Worm (Caenorhabditis elegans): ENCODE results near the gene hrg-3.

Gene hrg-3

DNA sequence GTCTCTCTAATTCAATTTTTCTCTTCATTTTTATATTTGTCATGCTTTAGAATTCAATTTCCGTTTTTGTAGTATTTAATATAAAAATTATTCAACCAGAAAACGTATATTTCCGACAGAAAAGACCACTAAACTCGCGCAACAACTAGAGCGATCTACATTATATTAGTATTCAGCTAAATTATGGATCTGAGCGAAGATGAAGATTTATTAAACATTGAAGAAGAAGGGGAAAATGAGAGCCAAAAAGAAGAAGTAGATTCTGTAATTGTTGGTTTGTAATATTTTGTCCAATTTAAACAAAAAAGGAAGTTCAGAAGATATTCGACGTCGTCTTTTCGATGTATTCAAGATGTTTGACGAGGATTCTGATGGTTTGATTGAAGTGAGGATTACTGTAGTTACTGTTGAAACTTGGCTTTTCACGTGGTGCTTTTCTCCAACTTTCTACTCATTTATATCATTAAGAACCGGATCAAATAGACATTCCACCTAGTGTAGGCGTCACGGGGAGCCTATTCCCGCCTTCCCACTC, 22.3 kb upstream of the hrg-3 start, which contains the start of gene cal-7:
TSS of gene cal-7 (plus strand) at position 184 of the 535 bp plus-strand sequence.
- TF ChIP-seq C16A3.4 (tag; optimal IDR thresholded peaks at IDR 0.05) (no peak), ceh-63 (GFP tag; optimal IDR thresholded peaks at IDR 0.05) (no peak), aly-2 (tag; optimal IDR thresholded peaks at IDR 0.05) (peak; percentile 10), ces-1 (GFP tag; optimal IDR thresholded peaks at IDR 0.05) (no peak), dpl-1 (GFP tag; optimal IDR thresholded peaks at IDR 0.05) (no peak), lin-35 (GFP tag; optimal IDR thresholded peaks at IDR 0.05) (no peak), nhr-19 (GFP tag; conservative IDR thresholded peaks at IDR 0.05) (no peak), rnt-1 (tag; optimal IDR thresholded peaks at IDR 0.05) (no peak), egl-13 (tag; optimal IDR thresholded peaks at IDR 0.05) (peak; percentile 1), unc-130 (tag; optimal IDR thresholded peaks at IDR 0.05) (no peak), sptf-1 (tag; optimal IDR thresholded peaks at IDR 0.05) (no peak), lir-3 (tag; optimal IDR thresholded peaks at IDR 0.05; ENCODE audit: poor library complexity) (no peak), ztf-4 (tag; optimal IDR thresholded peaks at IDR 0.05) (peak; percentile 35), lin-14 (GFP tag; optimal IDR thresholded peaks at IDR 0.05) (no peak), fkh-4 (tag; optimal IDR thresholded peaks at IDR 0.05; ENCODE audit: borderline replicate concordance) (no peak), ceh-82 (tag; optimal IDR thresholded peaks at IDR 0.05) (no peak), jun-1 (tag; optimal IDR thresholded peaks at IDR 0.05) (no peak), snu-23 (GFP tag; optimal IDR thresholded peaks at IDR 0.05) (no peak), xbp-1 (tag; optimal IDR thresholded peaks at IDR 0.05) (no peak), ets-5 (GFP tag; IDR thresholded peaks at IDR 0.05) (no peak), nhr-20 (tag; optimal IDR thresholded peaks at IDR 0.05) (no peak), hlh-17 (GFP tag; optimal IDR thresholded peaks at IDR 0.05; ENCODE audit: borderline replicate concordance) (no peak), mab-9 (GFP tag; IDR thresholded peaks at IDR 0.05) (no peak), lin-39 (tag; optimal IDR thresholded peaks at IDR 0.05) (no peak), hlh-4 (tag; optimal IDR thresholded peaks at IDR 0.05) (no peak), sup-37 (GFP tag; optimal IDR thresholded peaks at IDR 0.05) (no peak), nhr-85 (tag) (no peak), fkh-10 (GFP tag; optimal IDR thresholded peaks at IDR 0.05) (no peak), Y116A8C.19 (tag; optimal IDR thresholded peaks at IDR 0.05; ENCODE audit: borderline replicate concordance) (no peak), F16B12.6 (tag; optimal IDR thresholded peaks at IDR 0.05) (no peak), fos-1 (tag; optimal IDR thresholded peaks at IDR 0.05) (no peak), zip-4 (GFP tag; optimal IDR thresholded peaks at IDR 0.05) (no peak), fkh-8 (tag; optimal IDR thresholded peaks at IDR 0.05) (peak; percentile 2), elt-3 (tag; optimal IDR thresholded peaks at IDR 0.05) (no peak), aha-1 (tag; optimal IDR thresholded peaks at IDR 0.05) (no peak), nhr-47 (tag; optimal IDR thresholded peaks at IDR 0.05) (no peak), ztf-11 (tag; optimal IDR thresholded peaks at IDR 0.05) (no peak), dsc-1 (tag; optimal IDR thresholded peaks at IDR 0.05) (no peak), lsy-2 (tag; optimal IDR thresholded peaks at IDR 0.05) (peak in 1 of 2 experiments; percentile 24), ceh-88 (GFP tag; IDR thresholded peaks at IDR 0.05) (no peak), egl-27 (tag; optimal IDR thresholded peaks at IDR 0.05) (no peak), sox-4 (tag; optimal IDR thresholded peaks at IDR 0.05) (no peak), unc-30 (tag; optimal IDR thresholded peaks at IDR 0.05) (no peak), ceh-90 (tag; optimal IDR thresholded peaks at IDR 0.05) (no peak), vab-15 (tag; optimal IDR thresholded peaks at IDR 0.05) (no peak), nhr-11 (tag; optimal IDR thresholded peaks at IDR 0.05) (no peak), nhr-71 (tag; optimal IDR thresholded peaks at IDR 0.05) (peak; percentile 5), C34B4.2 (tag; optimal IDR thresholded peaks at IDR 0.05) (no peak), swsn-7 (tag; optimal IDR thresholded peaks at IDR 0.05) (no peak), pag-3 (tag; optimal IDR thresholded peaks at IDR 0.05; ENCODE audit: borderline replicate concordance, insufficient read depth) (no peak), tlp-1 (tag; optimal IDR thresholded peaks at IDR 0.05) (no peak), nhr-90 (tag; optimal IDR thresholded peaks at IDR 0.05; ENCODE audit: poor library complexity) (no peak)

All from whole organism, L1 larva.